Worm (Caenorhabditis elegans): ENCODE data around the gene F28F8.9.

DNA sequence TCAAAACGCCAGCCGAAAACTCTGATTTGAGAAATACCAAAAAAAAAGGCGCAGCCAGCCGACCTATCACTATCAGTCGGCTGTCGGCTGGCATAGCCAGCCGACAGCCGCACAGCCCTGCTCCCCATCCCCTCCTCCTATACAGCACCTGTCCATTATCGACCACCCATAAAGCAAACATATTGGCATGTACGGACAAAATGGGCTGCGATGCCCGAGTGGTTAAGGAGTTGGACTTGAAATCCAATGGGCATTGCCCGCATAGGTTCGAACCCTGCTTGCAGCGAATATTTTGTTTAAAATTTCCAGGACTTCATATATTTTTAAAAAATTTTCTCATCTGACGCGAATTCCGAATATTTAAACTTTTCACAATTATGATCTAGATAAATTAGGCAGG lies 28.1 kb downstream of the F28F8.9 start:
- TF ChIP-seq nhr-43 (tag; optimal IDR thresholded peaks at IDR 0.05; ENCODE audit: poor library complexity, severe bottlenecking): no peak
- no peak for TF ChIP-seq egl-5 (tag; optimal IDR thresholded peaks at IDR 0.05)
- no peak for TF ChIP-seq snpc-4 (tag; optimal IDR thresholded peaks at IDR 0.05)
- no peak for TF ChIP-seq unc-62 (GFP tag; optimal IDR thresholded peaks at IDR 0.05)

All from whole organism, L3 larva.